Worm (Caenorhabditis elegans) whole organism, late embryonic: ENCODE data around the gene str-86.

Experiments
- C38D4.7 ChIP-seq: fragments of 200-800 bp; sonication (Bioruptor generic); optimal IDR thresholded peaks from 2 replicates; lab custom pipeline; 2018; ENCODE audit warnings: mild to moderate bottlenecking, missing genetic modification characterization, moderate library complexity, missing compliant biosample characterization
- F13H6.1 ChIP-seq: sonication (generic microtip); optimal IDR thresholded peaks from 2 replicates; lab custom pipeline; 2016; ENCODE audit warnings: missing genetic modification characterization, missing compliant biosample characterization
- K02D7.2 ChIP-seq: sonication (generic microtip); optimal IDR thresholded peaks from 2 replicates; lab custom pipeline; 2017; ENCODE audit warnings: mild to moderate bottlenecking, missing genetic modification characterization, missing compliant biosample characterization
- T23F11.4 ChIP-seq: fragments of 200-800 bp; sonication (Bioruptor generic); optimal IDR thresholded peaks from 2 replicates; lab custom pipeline; 2018; ENCODE audit warnings: mild to moderate bottlenecking, missing genetic modification characterization, missing compliant biosample characterization
- Y22D7AL.16 ChIP-seq: sonication (generic microtip); optimal IDR thresholded peaks from 2 replicates; lab custom pipeline; 2016; ENCODE audit warnings: missing genetic modification characterization, missing compliant biosample characterization
- ahr-1 ChIP-seq: sonication (generic microtip); optimal IDR thresholded peaks from 2 replicates; lab custom pipeline; 2016; ENCODE audit warnings: missing genetic modification characterization, missing compliant biosample characterization
- ceh-19 ChIP-seq: fragments of 200-800 bp; sonication (Bioruptor generic); optimal IDR thresholded peaks from 2 replicates; lab custom pipeline; 2018; ENCODE audit warnings: mild to moderate bottlenecking, missing genetic modification characterization, missing compliant biosample characterization
- ceh-2 ChIP-seq: sonication (generic microtip); optimal IDR thresholded peaks from 2 replicates; lab custom pipeline; 2016; ENCODE audit warnings: missing genotype, missing genetic modification characterization, missing compliant biosample characterization
- ceh-24 ChIP-seq: sonication (generic microtip); optimal IDR thresholded peaks from 2 replicates; lab custom pipeline; 2016; ENCODE audit warnings: mild to moderate bottlenecking, missing genetic modification characterization, missing compliant biosample characterization
- ceh-31 ChIP-seq: sonication (generic microtip); optimal IDR thresholded peaks from 2 replicates; lab custom pipeline; 2016; ENCODE audit warnings: missing genetic modification characterization, missing compliant biosample characterization
- ceh-45 ChIP-seq: fragments of 200-800 bp; sonication (Bioruptor generic); IDR thresholded peaks from 2 replicates; pipeline ENCODE4 v1.3.6; 2022; ENCODE audit warnings: missing genetic modification reagents, missing genetic modification characterization, missing compliant biosample characterization
- ceh-48 ChIP-seq: sonication (generic microtip); optimal IDR thresholded peaks from 2 replicates; lab custom pipeline; 2016; ENCODE audit warnings: missing genetic modification characterization, inconsistent platforms, missing compliant biosample characterization
- ceh-6 ChIP-seq: fragments of 200-800 bp; sonication (Bioruptor generic); optimal IDR thresholded peaks from 2 replicates; lab custom pipeline; 2018; ENCODE audit warnings: mild to moderate bottlenecking, missing genetic modification characterization, missing compliant biosample characterization
- ceh-9 ChIP-seq: sonication (generic microtip); optimal IDR thresholded peaks from 2 replicates; lab custom pipeline; 2016; ENCODE audit warnings: mild to moderate bottlenecking, missing genetic modification characterization, inconsistent platforms, missing compliant biosample characterization
- che-1 ChIP-seq: sonication (generic microtip); optimal IDR thresholded peaks from 2 replicates; lab custom pipeline; 2016; ENCODE audit warnings: mild to moderate bottlenecking, missing genetic modification characterization, missing compliant biosample characterization
- dmd-4 ChIP-seq: sonication (generic microtip); optimal IDR thresholded peaks from 2 replicates; lab custom pipeline; 2016; ENCODE audit warnings: borderline replicate concordance, missing genetic modification characterization, missing compliant biosample characterization
- dve-1 ChIP-seq: sonication (generic microtip); optimal IDR thresholded peaks from 2 replicates; lab custom pipeline; 2017; ENCODE audit warnings: antibody characterized with exemption, mild to moderate bottlenecking, missing genetic modification characterization, missing compliant biosample characterization
- ets-4 ChIP-seq: sonication (generic microtip); optimal IDR thresholded peaks from 2 replicates; lab custom pipeline; 2016; ENCODE audit warnings: missing genetic modification characterization, missing compliant biosample characterization
- eyg-1 ChIP-seq: sonication (generic microtip); optimal IDR thresholded peaks from 2 replicates; lab custom pipeline; 2016; ENCODE audit warnings: missing genotype, missing genetic modification characterization, missing compliant biosample characterization
- fkh-10 ChIP-seq: fragments of 150-350 bp; optimal IDR thresholded peaks from 2 replicates; lab custom pipeline; 2014; ENCODE audit warnings: missing biosample characterization, missing genetic modification reagents, missing genetic modification characterization
- fkh-6 ChIP-seq: sonication (generic microtip); optimal IDR thresholded peaks from 2 replicates; lab custom pipeline; 2016; ENCODE audit warnings: missing genetic modification characterization, missing compliant biosample characterization
- gmeb-2 ChIP-seq: sonication (generic microtip); optimal IDR thresholded peaks from 2 replicates; lab custom pipeline; 2016; ENCODE audit warnings: missing genetic modification characterization, inconsistent platforms, missing compliant biosample characterization
- hlh-15 ChIP-seq: sonication (generic microtip); optimal IDR thresholded peaks from 2 replicates; lab custom pipeline; 2016; ENCODE audit warnings: missing genetic modification characterization, missing compliant biosample characterization
- hlh-6 ChIP-seq: sonication (generic microtip); optimal IDR thresholded peaks from 2 replicates; lab custom pipeline; 2016; ENCODE audit warnings: missing genotype, missing genetic modification characterization, missing compliant biosample characterization
- lim-6 ChIP-seq: sonication (generic microtip); optimal IDR thresholded peaks from 2 replicates; lab custom pipeline; 2016; ENCODE audit warnings: missing genetic modification characterization, missing compliant biosample characterization
- nhr-11 ChIP-seq: fragments of 150-350 bp; optimal IDR thresholded peaks from 2 replicates; lab custom pipeline; 2014; ENCODE audit warnings: missing biosample characterization, missing genetic modification characterization
- nhr-232 ChIP-seq: sonication (generic microtip); optimal IDR thresholded peaks from 2 replicates; lab custom pipeline; 2016; ENCODE audit warnings: missing genetic modification characterization, missing compliant biosample characterization
- odd-2 ChIP-seq: sonication (generic microtip); optimal IDR thresholded peaks from 2 replicates; lab custom pipeline; 2017; ENCODE audit warnings: antibody characterized with exemption, mild to moderate bottlenecking, missing genetic modification characterization, missing compliant biosample characterization
- pax-1 ChIP-seq: fragments of 150-350 bp; optimal IDR thresholded peaks from 2 replicates; lab custom pipeline; 2014; ENCODE audit warnings: missing biosample characterization, missing genetic modification characterization
- pha-2 ChIP-seq: sonication (generic microtip); optimal IDR thresholded peaks from 2 replicates; lab custom pipeline; 2017; ENCODE audit warnings: mild to moderate bottlenecking, missing genetic modification characterization, missing compliant biosample characterization
- pqm-1 ChIP-seq: sonication (generic microtip); optimal IDR thresholded peaks from 2 replicates; lab custom pipeline; 2016; ENCODE audit warnings: missing genetic modification characterization, missing compliant biosample characterization
- sdc-2 ChIP-seq: sonication (generic microtip); optimal IDR thresholded peaks from 2 replicates; lab custom pipeline; 2016; ENCODE audit warnings: missing genotype, missing genetic modification characterization, missing compliant biosample characterization
- sox-2 ChIP-seq: fragments of 200-800 bp; sonication (Bioruptor generic); IDR thresholded peaks from 2 replicates; pipeline ENCODE4 v1.3.6; 2022; ENCODE audit warnings: missing genetic modification reagents, missing genetic modification characterization, missing compliant biosample characterization
- tbx-2 ChIP-seq: sonication (generic microtip); optimal IDR thresholded peaks from 2 replicates; lab custom pipeline; 2016; ENCODE audit warnings: missing genetic modification characterization, missing compliant biosample characterization
- unc-3 ChIP-seq, 2 experiments: fragments of 200-800 bp in 1 of 2; sonication (Bioruptor generic) in 1 of 2; sonication (generic microtip) in 1 of 2; conservative IDR thresholded peaks in 1 of 2; optimal IDR thresholded peaks in 1 of 2; 2 replicates each; pipeline versions ENCODE4 v1.3.6 to Lab custom; 2016 to 2022; ENCODE audit warnings: missing compliant biosample characterization in 2 of 2, missing genetic modification characterization in 2 of 2, missing genetic modification reagents in 1 of 2
- unc-42 ChIP-seq: sonication (generic microtip); optimal IDR thresholded peaks from 2 replicates; lab custom pipeline; 2016; ENCODE audit warnings: missing genotype, missing genetic modification characterization, missing compliant biosample characterization
- zip-5 ChIP-seq: sonication (generic microtip); optimal IDR thresholded peaks from 2 replicates; lab custom pipeline; 2016; ENCODE audit warnings: missing genetic modification characterization, missing compliant biosample characterization
- ztf-16 ChIP-seq: sonication (generic microtip); optimal IDR thresholded peaks from 2 replicates; lab custom pipeline; 2017; ENCODE audit warnings: missing genetic modification characterization, missing compliant biosample characterization

Gene str-86

DNA sequence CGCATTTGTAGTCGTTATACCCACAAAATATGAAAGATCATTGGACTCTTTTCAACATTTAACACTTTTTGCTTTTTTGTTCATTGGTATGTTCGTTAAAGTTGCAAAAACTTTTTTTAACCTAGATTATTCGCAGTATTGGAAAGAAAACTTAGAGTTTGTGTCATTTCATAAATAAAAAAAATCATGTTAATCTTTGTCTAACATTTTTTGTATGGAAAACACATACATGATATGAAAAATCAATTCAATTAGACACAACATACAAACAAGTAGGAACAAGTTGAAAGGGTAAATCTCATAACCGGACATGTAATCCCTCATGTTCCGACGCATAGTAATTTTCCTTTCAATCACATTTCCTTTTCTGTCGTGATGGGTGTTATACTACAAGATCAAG is 17.7 kb upstream of the str-86 start, which contains the start of gene F59E11.2:
Gene F59E11.2, plus strand, starts transcription at position 301 of the 400 bp plus-strand sequence.
- TF ChIP-seq sox-2 (no peak), ztf-16 (tag; lab: Kevin White, UChicago) (no peak), unc-3 (GFP tag; conservative IDR thresholded peaks at IDR 0.05; lab: Robert Waterston, UW) (no peak), unc-3 (tag; optimal IDR thresholded peaks at IDR 0.05; lab: Kevin White, UChicago) (no peak), sdc-2 (no peak), lim-6 (no peak), pqm-1 (no peak), ceh-24 (tag; lab: Kevin White, UChicago) (no peak), ceh-45 (GFP tag; lab: Robert Waterston, UW) (no peak)

DNA sequence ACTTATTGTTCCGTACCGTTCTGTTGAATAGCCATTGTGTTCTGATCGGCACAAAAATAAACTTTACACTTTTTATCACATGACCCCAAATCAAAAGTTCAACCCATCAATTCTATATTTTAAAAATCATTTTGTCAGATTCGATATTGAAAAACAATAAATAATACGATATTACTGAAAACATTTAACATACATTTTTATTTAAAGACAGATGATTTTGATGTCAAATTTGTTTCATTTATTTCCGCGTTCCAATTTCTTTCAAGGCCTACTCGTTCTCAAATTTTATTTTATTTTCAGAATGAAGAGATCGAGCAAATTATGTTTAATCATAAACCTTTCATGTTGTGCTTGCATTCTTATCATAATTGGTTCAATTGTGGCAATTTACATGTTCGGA is 11.3 kb upstream of the str-86 start, which contains the start of gene F59E11.5:
Gene F59E11.5, plus strand, starts transcription at position 301 of the 400 bp plus-strand sequence.
- TF ChIP-seq K02D7.2 = no peak

DNA sequence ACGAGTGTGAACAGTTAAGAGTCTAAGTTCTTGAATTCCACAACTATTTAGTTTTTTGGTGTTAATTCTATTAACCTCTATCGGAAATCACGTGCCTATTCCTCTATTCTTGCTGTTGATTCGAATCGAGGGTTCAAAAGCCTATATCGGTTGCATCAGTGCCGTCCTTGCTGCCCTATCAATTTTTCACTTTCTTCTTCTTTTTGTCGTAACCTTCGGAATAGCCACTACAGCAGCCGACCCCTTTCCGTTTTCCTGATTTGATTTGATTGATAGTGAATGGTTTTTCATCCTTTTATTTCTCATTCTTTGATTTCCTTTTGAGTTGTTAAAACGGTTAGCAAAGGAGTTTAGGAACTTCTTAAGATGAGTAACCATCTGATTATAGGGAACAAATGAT is 10.8 kb upstream of the str-86 start:
- TF ChIP-seq fkh-6 (tag; lab: Kevin White, UChicago) (no peak), unc-42 (tag; lab: Kevin White, UChicago) (no peak), che-1 (no peak), ets-4 (tag; lab: Kevin White, UChicago) (no peak), gmeb-2 (tag; lab: Kevin White, UChicago) (no peak), nhr-232 (tag; lab: Kevin White, UChicago) (no peak), lim-6 (no peak), T23F11.4 (GFP tag; lab: Kevin White, UChicago) (no peak), ahr-1 (no peak), dmd-4 (tag; lab: Kevin White, UChicago) (no peak), pax-1 (tag; lab: Kevin White, UChicago) (no peak), Y22D7AL.16 (no peak), hlh-6 (tag; lab: Kevin White, UChicago) (no peak), C38D4.7 (GFP tag; lab: Kevin White, UChicago) (no peak), hlh-15 (no peak), ceh-9 (tag; lab: Kevin White, UChicago) (no peak)

DNA sequence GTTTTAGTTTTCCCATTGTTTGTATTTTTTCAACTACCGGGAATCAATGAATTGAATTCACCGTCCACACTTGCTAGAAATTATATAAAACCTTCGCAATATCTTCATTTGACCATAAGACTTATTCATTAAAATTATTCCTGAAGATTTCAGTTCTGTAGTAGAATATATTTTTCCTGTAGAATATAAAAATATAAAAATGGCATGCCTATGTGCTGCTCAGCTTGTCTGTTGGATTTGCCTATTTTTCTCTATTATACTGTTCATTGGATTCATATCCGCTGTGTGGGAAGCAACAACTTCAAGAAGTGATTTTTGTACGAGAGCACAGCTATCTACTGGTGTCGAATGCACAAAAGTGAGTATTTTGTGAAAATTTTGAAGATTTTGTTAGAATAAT is 8.2 kb upstream of the str-86 start, which contains the start of gene F59E11.6:
Gene F59E11.6, plus strand, starts transcription at position 111 of the 400 bp plus-strand sequence.
- TF ChIP-seq sdc-2 (no peak), dve-1 (tag; lab: Kevin White, UChicago) (no peak), ceh-48 (tag; lab: Kevin White, UChicago) (no peak), ztf-16 (tag; lab: Kevin White, UChicago) (no peak), zip-5 (tag; lab: Kevin White, UChicago) (no peak), eyg-1 (tag; lab: Kevin White, UChicago) (no peak), ceh-19 (no peak), fkh-10 (GFP tag; lab: Kevin White, UChicago) (no peak), F13H6.1 (tag; lab: Kevin White, UChicago) (no peak), pha-2 (tag; lab: Kevin White, UChicago) (no peak), ceh-2 (tag; lab: Kevin White, UChicago) (no peak), ceh-6 (GFP tag; lab: Kevin White, UChicago) (no peak), tbx-2 (tag; lab: Kevin White, UChicago) (no peak), nhr-11 (tag; lab: Kevin White, UChicago) (no peak), odd-2 (tag; lab: Kevin White, UChicago) (no peak), ceh-31 (no peak)
- TF ChIP-seq, all 69 proteins: peak for 0
